Fruit fly (Drosophila melanogaster): ENCODE measurements around the gene Cyp4g1.
A peak's percentile ranks its signal among the peaks of the same experiment; 100 is the strongest.

The Cyp4g1 gene

DNA sequence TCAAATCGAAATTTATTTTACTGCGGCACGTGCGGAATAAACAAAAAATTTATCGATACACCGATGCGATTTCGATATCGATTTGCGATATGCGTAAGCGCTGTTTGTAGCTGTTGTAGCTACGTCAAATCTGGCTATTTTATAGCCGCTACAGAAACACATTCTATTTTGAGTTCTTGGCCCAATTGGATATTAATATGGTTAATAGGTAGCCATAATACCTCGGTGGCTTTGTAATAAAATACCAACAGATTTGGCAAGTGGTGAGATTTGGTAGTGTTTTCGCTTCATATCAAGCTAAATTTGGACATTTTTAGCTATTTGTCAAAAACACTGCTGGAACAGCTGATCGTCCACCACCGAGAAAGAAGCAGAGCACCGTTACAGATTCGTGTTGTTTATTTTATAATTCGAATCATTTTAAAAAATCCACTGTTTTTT lies 18.4 kb upstream of the Cyp4g1 start, which contains the start of the genes CG18273 and CG3156 (continued):
- no peak for TF ChIP-seq CG12071 (GFP tag; optimal IDR thresholded peaks at IDR 0.05)
- TF ChIP-seq CG33557 (GFP tag; optimal IDR thresholded peaks at IDR 0.05), result no peak
- TF ChIP-seq Bteb2 (GFP tag; optimal IDR thresholded peaks at IDR 0.05), result peak; percentile 11
- TF ChIP-seq CG11247 (GFP tag; IDR thresholded peaks at IDR 0.05), result no peak
- peak; percentile 29 for TF ChIP-seq CG9727 (GFP tag; optimal IDR thresholded peaks at IDR 0.05)
- TF ChIP-seq CG17612 (GFP tag; IDR thresholded peaks at IDR 0.05), result no peak
- TF ChIP-seq Hsf (GFP tag; optimal IDR thresholded peaks at IDR 0.05), result no peak
- no peak for TF ChIP-seq CG1233 (GFP tag; optimal IDR thresholded peaks at IDR 0.05)
- TF ChIP-seq disco-r (GFP tag; optimal IDR thresholded peaks at IDR 0.05), result no peak
- TF ChIP-seq ro (GFP tag; IDR thresholded peaks at IDR 0.05), result no peak
- no peak for TF ChIP-seq CG9609 (GFP tag; optimal IDR thresholded peaks at IDR 0.05)
- no peak for TF ChIP-seq wdn (GFP tag; IDR thresholded peaks at IDR 0.05)
- no peak for TF ChIP-seq ap (GFP tag; IDR thresholded peaks at IDR 0.05)
- TF ChIP-seq sc (optimal IDR thresholded peaks at IDR 0.05), result no peak
- TF ChIP-seq sc (GFP tag; optimal IDR thresholded peaks at IDR 0.05), result no peak
- no peak for TF ChIP-seq ranshi (GFP tag; IDR thresholded peaks at IDR 0.05)
- TF ChIP-seq crol (GFP tag; IDR thresholded peaks at IDR 0.05), result no peak
- peak; percentile 16 for TF ChIP-seq Antp (GFP tag; optimal IDR thresholded peaks at IDR 0.05)
- TF ChIP-seq Dbx (GFP tag; IDR thresholded peaks at IDR 0.05), result no peak
- TF ChIP-seq salm (tag; optimal IDR thresholded peaks at IDR 0.05), result no peak
- no peak for TF ChIP-seq CG13296 (GFP tag; optimal IDR thresholded peaks at IDR 0.05)
- TF ChIP-seq zfh2 (GFP tag; optimal IDR thresholded peaks at IDR 0.05), result peak; percentile 36
- no peak for TF ChIP-seq NC2α (GFP tag; optimal IDR thresholded peaks at IDR 0.05)
- peak; percentile 56; the same call in 1 of the 3 replicates for TF ChIP-seq CG6791 (GFP tag; IDR thresholded peaks at IDR 0.05; ENCODE audit: partially characterized antibody)
- no peak for TF ChIP-seq rib (GFP tag; IDR thresholded peaks at IDR 0.05)
- no peak for TF ChIP-seq maf-S (GFP tag; optimal IDR thresholded peaks at IDR 0.05)
- no peak for TF ChIP-seq CG34224 (GFP tag; IDR thresholded peaks at IDR 0.05; ENCODE audit: partially characterized antibody)
- TF ChIP-seq Sox100B (GFP tag; optimal IDR thresholded peaks at IDR 0.05), result no peak
- TF ChIP-seq CG10274 (GFP tag; optimal IDR thresholded peaks at IDR 0.05), result no peak
- peak; percentile 28; the same call in 1 of the 2 replicates for TF ChIP-seq amos (GFP tag; IDR thresholded peaks at IDR 0.05; ENCODE audit: partially characterized antibody)
- TF ChIP-seq CG10431 (GFP tag; optimal IDR thresholded peaks at IDR 0.05), result no peak
- no peak for TF ChIP-seq Dip3 (GFP tag; optimal IDR thresholded peaks at IDR 0.05)
- no peak for TF ChIP-seq Mes4 (GFP tag; optimal IDR thresholded peaks at IDR 0.05)
- no peak for TF ChIP-seq tup (GFP tag; optimal IDR thresholded peaks at IDR 0.05)
- TF ChIP-seq usp (GFP tag; optimal IDR thresholded peaks at IDR 0.05), result no peak
- TF ChIP-seq Sox102F (GFP tag; optimal IDR thresholded peaks at IDR 0.05), result no peak
- TF ChIP-seq Usf (GFP tag; optimal IDR thresholded peaks at IDR 0.05), result no peak
- TF ChIP-seq CoRest (tag; optimal IDR thresholded peaks at IDR 0.05), result peak; percentile 55
- 0 out of 2 replicates have a peak, but pooled peaks have one; percentile 6 for TF ChIP-seq Xrp1 (GFP tag; IDR thresholded peaks at IDR 0.05)
- no peak for TF ChIP-seq Fer3 (tag; optimal IDR thresholded peaks at IDR 0.05)
- TF ChIP-seq ssp (GFP tag; IDR thresholded peaks at IDR 0.05), result peak; percentile 61
- TF ChIP-seq toy (GFP tag; IDR thresholded peaks at IDR 0.05), result no peak
- TF ChIP-seq CG8359 (GFP tag; optimal IDR thresholded peaks at IDR 0.05; ENCODE audit: borderline replicate concordance), result no peak
- TF ChIP-seq al (GFP tag; IDR thresholded peaks at IDR 0.05), result no peak
- TF ChIP-seq CG2889 (GFP tag; IDR thresholded peaks at IDR 0.05), result no peak
- 0 out of 3 replicates have a peak, but pooled peaks have one; percentile 11 for TF ChIP-seq dysf (GFP tag; IDR thresholded peaks at IDR 0.05)
- no peak for TF ChIP-seq grau (tag; optimal IDR thresholded peaks at IDR 0.05)
- TF ChIP-seq Dref (GFP tag; IDR thresholded peaks at IDR 0.05), result peak; percentile 74
- peak; percentile 67 for TF ChIP-seq Myb (GFP tag; optimal IDR thresholded peaks at IDR 0.05)
- TF ChIP-seq stwl (tag; optimal IDR thresholded peaks at IDR 0.05), result peak; percentile 44
- no peak for TF ChIP-seq gsb (GFP tag; IDR thresholded peaks at IDR 0.05)
- no peak for TF ChIP-seq C15 (GFP tag; IDR thresholded peaks at IDR 0.05)
- no peak for TF ChIP-seq CG4730 (GFP tag; IDR thresholded peaks at IDR 0.05)
